ENCODE assay signal across 3 fruit fly cellular contexts in genomic region chr3R:15922622-15923574, dm6.
TF ChIP-seq lines count a peak whose summit lies in the region.

No protein-coding gene starts in this region.

- TF ChIP-seq CTCF in whole organism, embryonic (GFP tag; optimal IDR thresholded peaks at IDR 0.05; lab: Kevin White, UChicago), result no peak

TF ChIP-seq in whole organism, embryonic, 481 proteins besides CTCF, POLR2A, EP300 and RAD21:
- TF ChIP-seq pb (GFP tag; optimal IDR thresholded peaks at IDR 0.05; lab: Kevin White, UChicago), result no peak
- peak; percentile 30 for TF ChIP-seq kni (GFP tag; optimal IDR thresholded peaks at IDR 0.05; lab: Kevin White, UChicago)
- TF ChIP-seq CG33557 (GFP tag; optimal IDR thresholded peaks at IDR 0.05; lab: Kevin White, UChicago), result no peak
- no peak for TF ChIP-seq eyg (GFP tag; optimal IDR thresholded peaks at IDR 0.05; lab: Kevin White, UChicago)
- TF ChIP-seq Drgx (GFP tag; IDR thresholded peaks at IDR 0.05; lab: Robert Waterston, UW), result peak; percentile 36
- peak; percentile 19 for TF ChIP-seq sens (GFP tag; lab: Kevin White, UChicago)
- no peak; the same call in 1 of the 2 replicates for TF ChIP-seq CG3847 (GFP tag; IDR thresholded peaks at IDR 0.05; lab: Robert Waterston, UW)
- peak; percentile 86 for TF ChIP-seq sd (tag; optimal IDR thresholded peaks at IDR 0.05; lab: Kevin White, UChicago)
- TF ChIP-seq gcm (GFP tag; optimal IDR thresholded peaks at IDR 0.05; lab: Kevin White, UChicago), result peak; percentile 58
- peak; percentile 36 for TF ChIP-seq D19A (tag; optimal IDR thresholded peaks at IDR 0.05; lab: Kevin White, UChicago)
- TF ChIP-seq crol (GFP tag; IDR thresholded peaks at IDR 0.05; lab: Robert Waterston, UW), result peak; percentile 89
- no peak for TF ChIP-seq Atf-2 (GFP tag; optimal IDR thresholded peaks at IDR 0.05; lab: Kevin White, UChicago)
- no peak for TF ChIP-seq CG4360 (GFP tag; IDR thresholded peaks at IDR 0.05; lab: Robert Waterston, UW)
- TF ChIP-seq cad (GFP tag; optimal IDR thresholded peaks at IDR 0.05; lab: Kevin White, UChicago), result no peak
TF ChIP-seq in whole organism, embryonic: peak in this region for 7.

TF ChIP-seq in whole organism, prepupa, 60 proteins besides CTCF, POLR2A, EP300 and RAD21:
- TF ChIP-seq CG6163 (GFP tag; IDR thresholded peaks at IDR 0.05; lab: Robert Waterston, UW) (0 out of 3 replicates have a peak, but pooled peaks have one; percentile 22), CG3032 (tag; optimal IDR thresholded peaks at IDR 0.05; lab: Kevin White, UChicago) (no peak), topi (GFP tag; optimal IDR thresholded peaks at IDR 0.05; lab: Kevin White, UChicago) (no peak), CG11294 (GFP tag; IDR thresholded peaks at IDR 0.05; lab: Robert Waterston, UW) (no peak), svp (GFP tag; lab: Kevin White, UChicago) (peak; percentile 47), eg (GFP tag; IDR thresholded peaks at IDR 0.05; lab: Robert Waterston, UW) (peak; percentile 72; the same call in 2 of the 3 replicates), Gug (GFP tag; IDR thresholded peaks at IDR 0.05; lab: Robert Waterston, UW) (peak; percentile 10; the same call in 1 of the 2 replicates), Hr4 (GFP tag; optimal IDR thresholded peaks at IDR 0.05; lab: Kevin White, UChicago) (peak; percentile 62), CG15336 (GFP tag; IDR thresholded peaks at IDR 0.05; lab: Robert Waterston, UW) (peak; percentile 12; the same call in 1 of the 2 replicates), Ets96B (tag; optimal IDR thresholded peaks at IDR 0.05; lab: Kevin White, UChicago) (no peak), CG6276 (GFP tag; optimal IDR thresholded peaks at IDR 0.05; lab: Kevin White, UChicago) (peak; percentile 62), Lpt (GFP tag; optimal IDR thresholded peaks at IDR 0.05; lab: Kevin White, UChicago) (peak; percentile 0), CG32006 (GFP tag; optimal IDR thresholded peaks at IDR 0.05; lab: Kevin White, UChicago) (peak; percentile 83), OdsH (GFP tag; optimal IDR thresholded peaks at IDR 0.05; lab: Kevin White, UChicago) (peak; percentile 17), Eip78C (GFP tag; lab: Kevin White, UChicago) (peak; percentile 70), Smox (GFP tag; optimal IDR thresholded peaks at IDR 0.05; lab: Kevin White, UChicago) (no peak), CG11902 (GFP tag; optimal IDR thresholded peaks at IDR 0.05; lab: Kevin White, UChicago) (no peak), CG8119 (GFP tag; IDR thresholded peaks at IDR 0.05; lab: Robert Waterston, UW) (peak; percentile 62; the same call in 2 of the 3 replicates), esn (GFP tag; optimal IDR thresholded peaks at IDR 0.05; lab: Kevin White, UChicago) (no peak), salr (GFP tag; optimal IDR thresholded peaks at IDR 0.05; lab: Kevin White, UChicago) (peak in 1 of 2 experiments; percentile 60), CG4318 (GFP tag; optimal IDR thresholded peaks at IDR 0.05; lab: Kevin White, UChicago) (peak; percentile 71), CG10631 (GFP tag; optimal IDR thresholded peaks at IDR 0.05; lab: Kevin White, UChicago) (no peak), Sox102F (GFP tag; optimal IDR thresholded peaks at IDR 0.05; lab: Kevin White, UChicago) (no peak)

TF ChIP-seq in whole organism, pupa, 21 proteins besides CTCF, POLR2A, EP300 and RAD21:
- TF ChIP-seq CG32121 (GFP tag; IDR thresholded peaks at IDR 0.05; lab: Robert Waterston, UW), result peak; percentile 51; the same call in 1 of the 2 replicates
- no peak for TF ChIP-seq CG8159 (tag; optimal IDR thresholded peaks at IDR 0.05; lab: Kevin White, UChicago)
- no peak for TF ChIP-seq CG9948 (tag; optimal IDR thresholded peaks at IDR 0.05; lab: Kevin White, UChicago)
- TF ChIP-seq CG14655 (GFP tag; optimal IDR thresholded peaks at IDR 0.05; lab: Kevin White, UChicago), result peak; percentile 44
- peak; percentile 50; the same call in 1 of the 2 replicates for TF ChIP-seq Ets98B (GFP tag; IDR thresholded peaks at IDR 0.05; lab: Robert Waterston, UW)
- no peak for TF ChIP-seq Snoo (tag; optimal IDR thresholded peaks at IDR 0.05; lab: Kevin White, UChicago)
- peak; percentile 79 for TF ChIP-seq CG12605 (GFP tag; IDR thresholded peaks at IDR 0.05; lab: Robert Waterston, UW)
- peak; percentile 10 for TF ChIP-seq CG8301 (tag; optimal IDR thresholded peaks at IDR 0.05; lab: Kevin White, UChicago)
- TF ChIP-seq Pif1B (GFP tag; optimal IDR thresholded peaks at IDR 0.05; lab: Kevin White, UChicago), result no peak
- no peak for TF ChIP-seq rn (GFP tag; IDR thresholded peaks at IDR 0.05; lab: Robert Waterston, UW)

Comparison
In these comparisons a context has a peak if more than half of its experiments do, and no peak if none do; other contexts are left out.
1. Of the 7 proteins assayed by ChIP-seq in both whole organism, embryonic and whole organism, prepupa: peak only in whole organism, embryonic: none; only in whole organism, prepupa: Gug and Lpt; in both: none; in neither: 5.